Worm (Caenorhabditis elegans): ENCODE results near the gene rpn-3.

ce11 chrIII:8432143-8432542 lies 15.0 kb upstream of the rpn-3 start, which contains the start of gene ZK1236.5:
- TF ChIP-seq aly-2 (tag; optimal IDR thresholded peaks at IDR 0.05) (peak; percentile 49), nhr-20 (tag; optimal IDR thresholded peaks at IDR 0.05) (no peak), unc-86 (tag; optimal IDR thresholded peaks at IDR 0.05) (no peak)

All from whole organism, L1 larva.